Worm (Caenorhabditis elegans) whole organism, L4 larva: ENCODE results near the gene dhs-19.

Experiments
- ces-1 ChIP-seq: fragments of 150-350 bp; sonication (generic microtip); optimal IDR thresholded peaks from 4 replicates; lab custom pipeline; 2014; ENCODE audit warnings: missing biosample characterization, missing genetic modification reagents, missing genetic modification characterization
- fkh-10 ChIP-seq: fragments of 150-350 bp; optimal IDR thresholded peaks from 2 replicates; lab custom pipeline; 2014; ENCODE audit warnings: missing biosample characterization, missing genetic modification reagents, missing genetic modification characterization
- skn-1 ChIP-seq: fragments of 150-350 bp; optimal IDR thresholded peaks from 2 replicates; lab custom pipeline; 2014; ENCODE audit warnings: missing biosample characterization, missing genetic modification characterization

DNA sequence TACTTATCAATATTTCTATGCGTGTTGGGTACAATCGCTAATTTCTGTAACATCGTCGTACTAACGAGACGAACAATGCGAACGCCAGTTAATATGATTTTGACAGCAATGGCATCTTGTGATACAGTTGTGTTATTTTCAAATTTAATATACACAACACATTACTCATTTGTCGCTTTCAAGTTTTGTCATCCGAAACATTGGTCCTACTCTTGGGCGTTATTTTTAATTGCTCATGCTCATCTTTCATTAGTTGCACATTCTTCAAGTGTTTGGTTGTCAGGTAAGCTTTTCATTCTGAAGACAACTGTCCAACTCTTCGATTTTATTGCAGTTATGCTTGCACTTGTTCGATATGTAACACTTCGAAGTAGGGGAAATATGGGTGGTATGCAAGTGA lies 51.1 kb downstream of the dhs-19 start:
- no peak for TF ChIP-seq ces-1 (GFP tag; lab: Kevin White, UChicago)
- TF ChIP-seq fkh-10, result no peak
- no peak for TF ChIP-seq skn-1 (tag; lab: Kevin White, UChicago)
